Worm (Caenorhabditis elegans) whole organism, L4 larva: ENCODE results near the gene bath-37.

Experiments
- Y48G9A.11 ChIP-seq: fragments of 200-800 bp; sonication (Bioruptor generic); IDR thresholded peaks from 2 replicates; pipeline ENCODE4 v1.3.6; 2022; ENCODE audit warnings: missing genetic modification reagents, missing genetic modification characterization, missing compliant biosample characterization
- ceh-20 ChIP-seq: fragments of 200-800 bp; sonication (Bioruptor generic); IDR thresholded peaks from 2 replicates; pipeline ENCODE4 v1.3.6; 2022; ENCODE audit warnings: missing genetic modification reagents, missing genetic modification characterization, missing compliant biosample characterization
- ceh-28 ChIP-seq: fragments of 150-350 bp; optimal IDR thresholded peaks from 2 replicates; lab custom pipeline; 2014; ENCODE audit warnings: missing biosample characterization, missing genetic modification reagents, missing genetic modification characterization
- ces-1 ChIP-seq: fragments of 150-350 bp; sonication (generic microtip); optimal IDR thresholded peaks from 4 replicates; lab custom pipeline; 2014; ENCODE audit warnings: missing biosample characterization, missing genetic modification reagents, missing genetic modification characterization
- cey-2 ChIP-seq: sonication (generic microtip); optimal IDR thresholded peaks from 3 replicates; lab custom pipeline; 2017; ENCODE audit warnings: missing genetic modification characterization, mild to moderate bottlenecking, missing compliant biosample characterization, antibody characterized with exemption, borderline replicate concordance; ENCODE audit not compliant: insufficient read depth
- lin-13 ChIP-seq: fragments of 150-350 bp; optimal IDR thresholded peaks from 2 replicates; lab custom pipeline; 2014; ENCODE audit warnings: missing biosample characterization, missing genetic modification reagents, missing genetic modification characterization
- lsy-2 ChIP-seq, 2 experiments: fragments of 150-350 bp in 1 of 2; sonication (generic microtip) in 1 of 2; optimal IDR thresholded peaks; 2 replicates each; lab custom pipeline; 2014 to 2017; ENCODE audit warnings: missing biosample characterization in 2 of 2, missing genetic modification characterization in 2 of 2
- pha-4 ChIP-seq, 2 experiments: fragments of 150-350 bp in 1 of 2; fragments of 200-800 bp in 1 of 2; sonication (Bioruptor generic) in 1 of 2; IDR thresholded peaks in 1 of 2; optimal IDR thresholded peaks in 1 of 2; 2 replicates each; pipeline versions ENCODE4 v1.3.6 to Lab custom; 2014 to 2022; ENCODE audit warnings: missing genetic modification characterization in 2 of 2, missing genetic modification reagents in 2 of 2, missing biosample characterization in 1 of 2, missing compliant biosample characterization in 1 of 2
- skn-1 ChIP-seq: fragments of 150-350 bp; optimal IDR thresholded peaks from 2 replicates; lab custom pipeline; 2014; ENCODE audit warnings: missing biosample characterization, missing genetic modification characterization
- zfp-2 ChIP-seq: sonication (generic microtip); optimal IDR thresholded peaks from 2 replicates; lab custom pipeline; 2016; ENCODE audit warnings: mild to moderate bottlenecking, missing genetic modification characterization, missing compliant biosample characterization

ce11 chrIV:12061229-12061628 lies 7.5 kb upstream of the bath-37 start, which contains the start of gene K08E4.8:
- TF ChIP-seq lsy-2 (tag; optimal IDR thresholded peaks at IDR 0.05; lab: Kevin White, UChicago) = no peak
- no peak for TF ChIP-seq lin-13
- no peak for TF ChIP-seq cey-2 (tag; lab: Kevin White, UChicago)
- TF ChIP-seq zfp-2 (tag; lab: Kevin White, UChicago) = no peak
- no peak for TF ChIP-seq ces-1 (GFP tag; lab: Kevin White, UChicago)
- TF ChIP-seq skn-1 (tag; lab: Kevin White, UChicago) = no peak
- TF ChIP-seq ceh-28 = no peak
- no peak for TF ChIP-seq ceh-20
- TF ChIP-seq Y48G9A.11 (GFP tag; lab: Robert Waterston, UW) = no peak
- TF ChIP-seq pha-4 (GFP tag; IDR thresholded peaks at IDR 0.05; lab: Robert Waterston, UW) = no peak
- no peak for TF ChIP-seq pha-4 (tag; optimal IDR thresholded peaks at IDR 0.05; lab: Kevin White, UChicago)
